Worm (Caenorhabditis elegans) whole organism, L2 larva: Measurements from ENCODE around the gene F22E5.20.

Source experiments
- F13H6.1 ChIP-seq: sonication (generic microtip); optimal IDR thresholded peaks from 2 replicates; lab custom pipeline; 2016; ENCODE audit warnings: missing genetic modification characterization, missing compliant biosample characterization
- egl-27 ChIP-seq: sonication (generic microtip); optimal IDR thresholded peaks from 3 replicates; lab custom pipeline; 2017; ENCODE audit warnings: missing biosample characterization, missing genetic modification reagents, missing genetic modification characterization
- nhr-23 ChIP-seq: fragments of 150-350 bp; optimal IDR thresholded peaks from 2 replicates; lab custom pipeline; 2014; ENCODE audit warnings: missing biosample characterization, missing genetic modification reagents, missing genetic modification characterization
- nhr-77 ChIP-seq: fragments of 150-350 bp; optimal IDR thresholded peaks from 2 replicates; lab custom pipeline; 2014; ENCODE audit warnings: missing biosample characterization, missing genetic modification characterization
- skn-1 ChIP-seq: sonication (generic microtip); optimal IDR thresholded peaks from 2 replicates; lab custom pipeline; 2017; ENCODE audit warnings: missing biosample characterization, missing genetic modification characterization
- unc-39 ChIP-seq: fragments of 150-350 bp; optimal IDR thresholded peaks from 2 replicates; lab custom pipeline; 2014; ENCODE audit warnings: missing biosample characterization, missing genetic modification characterization
- unc-62 ChIP-seq: fragments of 150-350 bp; optimal IDR thresholded peaks from 2 replicates; lab custom pipeline; 2014; ENCODE audit warnings: missing biosample characterization, missing genetic modification reagents, missing genetic modification characterization
- ztf-4 ChIP-seq: fragments of 150-350 bp; optimal IDR thresholded peaks from 2 replicates; lab custom pipeline; 2014; ENCODE audit warnings: missing biosample characterization, missing genetic modification characterization

ce11 chrII:2628401-2628800 is 45.0 kb downstream of the F22E5.20 start:
- TF ChIP-seq nhr-77 (tag; lab: Kevin White, UChicago) (no peak), F13H6.1 (no peak), nhr-23 (tag; lab: Kevin White, UChicago) (no peak), unc-62 (GFP tag; lab: Kevin White, UChicago) (no peak), skn-1 (tag; lab: Kevin White, UChicago) (no peak), unc-39 (tag; lab: Kevin White, UChicago) (no peak), egl-27 (tag; lab: Kevin White, UChicago) (no peak), ztf-4 (tag; lab: Kevin White, UChicago) (no peak)
